Fruit fly (Drosophila melanogaster) whole organism, prepupa: ENCODE data around the gene NTPase.

Experiments
- Blimp-1 ChIP-seq: fragments of 200-800 bp; sonication (Bioruptor generic); optimal IDR thresholded peaks from 3 replicates; lab custom pipeline; 2017; ENCODE audit warnings: missing biosample characterization, missing genetic modification characterization, mild to moderate bottlenecking, moderate library complexity, missing genetic modification reagents
- CG10669 ChIP-seq: fragments of 200-800 bp; sonication (Bioruptor generic); optimal IDR thresholded peaks from 3 replicates; lab custom pipeline; 2018; ENCODE audit warnings: missing biosample characterization, mild to moderate bottlenecking, missing genetic modification characterization, moderate library complexity
- CG11762 ChIP-seq: fragments of 200-800 bp; sonication (Bioruptor generic); optimal IDR thresholded peaks from 3 replicates; lab custom pipeline; 2016; ENCODE audit warnings: missing biosample characterization, missing genetic modification characterization; ENCODE audit not compliant: insufficient read depth
- CG15336 ChIP-seq: fragments of 200-800 bp; sonication (Bioruptor generic); IDR thresholded peaks from 2 replicates; pipeline ENCODE4 v1.3.6; 2022; ENCODE audit warnings: missing biosample characterization, missing genetic modification characterization
- CG1621 ChIP-seq: fragments of 200-800 bp; sonication (Bioruptor generic); optimal IDR thresholded peaks from 3 replicates; lab custom pipeline; 2018; ENCODE audit warnings: missing biosample characterization, mild to moderate bottlenecking, missing genetic modification characterization
- CG16779 ChIP-seq: fragments of 200-800 bp; sonication (Bioruptor generic); optimal IDR thresholded peaks from 3 replicates; lab custom pipeline; 2017; ENCODE audit warnings: missing biosample characterization, mild to moderate bottlenecking, missing genetic modification characterization
- CG3032 ChIP-seq: fragments of 200-800 bp; optimal IDR thresholded peaks from 2 replicates; lab custom pipeline; 2019; ENCODE audit warnings: missing biosample characterization, mild to moderate bottlenecking, missing genetic modification characterization, moderate library complexity
- CG32006 ChIP-seq: fragments of 200-800 bp; sonication (Bioruptor generic); optimal IDR thresholded peaks from 3 replicates; lab custom pipeline; 2017; ENCODE audit warnings: missing biosample characterization, mild to moderate bottlenecking, missing genetic modification characterization
- CG4318 ChIP-seq: fragments of 200-800 bp; sonication (Bioruptor generic); optimal IDR thresholded peaks from 3 replicates; lab custom pipeline; 2017; ENCODE audit warnings: missing biosample characterization, mild to moderate bottlenecking, missing genetic modification characterization
- CG6163 ChIP-seq: fragments of 200-800 bp; sonication (Bioruptor generic); IDR thresholded peaks from 3 replicates; pipeline ENCODE4 v1.3.6; 2022; ENCODE audit warnings: missing biosample characterization, missing genetic modification characterization
- CG6276 ChIP-seq: fragments of 200-800 bp; sonication (Bioruptor generic); optimal IDR thresholded peaks from 2 replicates; lab custom pipeline; 2017; ENCODE audit warnings: missing biosample characterization, mild to moderate bottlenecking, missing genetic modification characterization
- CG6792 ChIP-seq: fragments of 200-800 bp; sonication (Bioruptor generic); optimal IDR thresholded peaks from 3 replicates; lab custom pipeline; 2016; ENCODE audit warnings: missing biosample characterization, missing genetic modification characterization
- CG6808 ChIP-seq: fragments of 200-800 bp; sonication (Bioruptor generic); optimal IDR thresholded peaks from 3 replicates; lab custom pipeline; 2017; ENCODE audit warnings: missing biosample characterization, missing genetic modification characterization, mild to moderate bottlenecking, moderate library complexity, missing genetic modification reagents
- CG6854 ChIP-seq: fragments of 200-800 bp; sonication (Bioruptor generic); optimal IDR thresholded peaks from 2 replicates; lab custom pipeline; 2017; ENCODE audit warnings: missing biosample characterization, mild to moderate bottlenecking, missing genetic modification characterization
- CG7368 ChIP-seq: fragments of 200-800 bp; sonication (Bioruptor generic); optimal IDR thresholded peaks from 3 replicates; lab custom pipeline; 2016; ENCODE audit warnings: missing biosample characterization, missing genetic modification characterization
- CG8119 ChIP-seq: fragments of 200-800 bp; sonication (Bioruptor generic); IDR thresholded peaks from 3 replicates; pipeline ENCODE4 v1.3.6; 2022; ENCODE audit warnings: missing biosample characterization, missing genetic modification characterization
- CG8319 ChIP-seq: fragments of 200-800 bp; sonication (Bioruptor generic); optimal IDR thresholded peaks from 3 replicates; lab custom pipeline; 2016; ENCODE audit warnings: missing biosample characterization, missing genetic modification characterization
- CG8632 ChIP-seq: fragments of 200-800 bp; sonication (Bioruptor generic); optimal IDR thresholded peaks from 3 replicates; lab custom pipeline; 2016; ENCODE audit warnings: missing biosample characterization, missing genetic modification characterization
- Eip75B ChIP-seq: fragments of 200-800 bp; sonication (Bioruptor generic); optimal IDR thresholded peaks from 3 replicates; lab custom pipeline; 2016; ENCODE audit warnings: missing biosample characterization, missing genetic modification characterization
- Eip93F ChIP-seq: fragments of 200-800 bp; sonication (Bioruptor generic); optimal IDR thresholded peaks from 2 replicates; lab custom pipeline; 2016; ENCODE audit warnings: missing biosample characterization, mild to moderate bottlenecking, missing genetic modification characterization
- Ets96B ChIP-seq: fragments of 200-800 bp; optimal IDR thresholded peaks from 2 replicates; lab custom pipeline; 2019; ENCODE audit warnings: missing biosample characterization, mild to moderate bottlenecking, missing genetic modification characterization, moderate library complexity
- Hr39 ChIP-seq: fragments of 200-800 bp; sonication (Bioruptor generic); optimal IDR thresholded peaks from 2 replicates; lab custom pipeline; 2016; ENCODE audit warnings: missing biosample characterization, missing genetic modification characterization
- Met ChIP-seq: fragments of 200-800 bp; sonication (Bioruptor generic); optimal IDR thresholded peaks from 3 replicates; lab custom pipeline; 2016; ENCODE audit warnings: missing biosample characterization, missing genetic modification characterization
- OdsH ChIP-seq: fragments of 200-800 bp; sonication (Bioruptor generic); optimal IDR thresholded peaks from 3 replicates; lab custom pipeline; 2016; ENCODE audit warnings: missing biosample characterization, missing genetic modification characterization
- Smox ChIP-seq: fragments of 200-800 bp; sonication (Bioruptor generic); optimal IDR thresholded peaks from 3 replicates; lab custom pipeline; 2016; ENCODE audit warnings: missing biosample characterization, missing genetic modification characterization
- Sox102F ChIP-seq: fragments of 200-800 bp; sonication (Bioruptor generic); optimal IDR thresholded peaks from 2 replicates; lab custom pipeline; 2016; ENCODE audit warnings: missing biosample characterization, mild to moderate bottlenecking, missing genetic modification characterization
- Sox14 ChIP-seq: fragments of 200-800 bp; sonication (Bioruptor generic); optimal IDR thresholded peaks from 3 replicates; lab custom pipeline; 2016; ENCODE audit warnings: missing biosample characterization, missing genetic modification characterization
- Sox15 ChIP-seq: fragments of 200-800 bp; sonication (Bioruptor generic); optimal IDR thresholded peaks from 3 replicates; lab custom pipeline; 2016; ENCODE audit warnings: missing biosample characterization, missing genetic modification characterization
- acj6 ChIP-seq: fragments of 200-800 bp; sonication (Bioruptor generic); optimal IDR thresholded peaks from 3 replicates; lab custom pipeline; 2016; ENCODE audit warnings: missing biosample characterization, missing genetic modification characterization
- dac ChIP-seq: fragments of 200-800 bp; sonication (Bioruptor generic); optimal IDR thresholded peaks from 2 replicates; lab custom pipeline; 2017; ENCODE audit warnings: missing biosample characterization, mild to moderate bottlenecking, missing genetic modification characterization
- dsx ChIP-seq: fragments of 200-800 bp; optimal IDR thresholded peaks from 3 replicates; lab custom pipeline; 2019; ENCODE audit warnings: missing biosample characterization, mild to moderate bottlenecking, missing genetic modification characterization, moderate library complexity; ENCODE audit not compliant: poor library complexity, severe bottlenecking
- eg ChIP-seq: fragments of 200-800 bp; sonication (Bioruptor generic); IDR thresholded peaks from 3 replicates; pipeline ENCODE4 v1.3.6; 2022; ENCODE audit warnings: missing biosample characterization, missing genetic modification characterization
- esn ChIP-seq: fragments of 200-800 bp; sonication (Bioruptor generic); optimal IDR thresholded peaks from 2 replicates; lab custom pipeline; 2016; ENCODE audit warnings: missing biosample characterization, mild to moderate bottlenecking, missing genetic modification characterization, moderate library complexity
- fd85E ChIP-seq: fragments of 200-800 bp; sonication (Bioruptor generic); optimal IDR thresholded peaks from 3 replicates; lab custom pipeline; 2016; ENCODE audit warnings: missing biosample characterization, missing genetic modification characterization
- lz ChIP-seq: fragments of 200-800 bp; sonication (Bioruptor generic); optimal IDR thresholded peaks from 3 replicates; lab custom pipeline; 2016; ENCODE audit warnings: missing biosample characterization, missing genetic modification characterization
- pdm3 ChIP-seq: fragments of 200-800 bp; sonication (Bioruptor generic); optimal IDR thresholded peaks from 3 replicates; lab custom pipeline; 2016; ENCODE audit warnings: missing biosample characterization, missing genetic modification characterization
- salr ChIP-seq, 2 experiments: fragments of 200-800 bp; sonication (Bioruptor generic); optimal IDR thresholded peaks; 3 replicates each; lab custom pipeline; 2016 to 2018; ENCODE audit warnings: missing biosample characterization in 2 of 2, missing genetic modification characterization in 2 of 2, mild to moderate bottlenecking in 1 of 2
- spab ChIP-seq: fragments of 200-800 bp; sonication (Bioruptor generic); optimal IDR thresholded peaks from 2 replicates; lab custom pipeline; 2017; ENCODE audit warnings: missing biosample characterization, mild to moderate bottlenecking, missing genetic modification characterization, missing genetic modification reagents
- ss ChIP-seq, 2 experiments: fragments of 200-800 bp; sonication (Bioruptor generic); optimal IDR thresholded peaks; 2 replicates in 1 of 2; 3 replicates in 1 of 2; lab custom pipeline; 2017 to 2018; ENCODE audit warnings: mild to moderate bottlenecking in 2 of 2, missing biosample characterization in 2 of 2, missing genetic modification characterization in 2 of 2, moderate library complexity in 1 of 2
- svp ChIP-seq: fragments of 200-800 bp; sonication (Bioruptor generic); peaks from one replicate; lab custom pipeline; 2016; ENCODE audit warnings: missing biosample characterization, missing genetic modification characterization
- topi ChIP-seq: fragments of 200-800 bp; sonication (Bioruptor generic); optimal IDR thresholded peaks from 3 replicates; lab custom pipeline; 2016; ENCODE audit warnings: missing biosample characterization, missing genetic modification characterization
- vri ChIP-seq: fragments of 200-800 bp; sonication (Bioruptor generic); optimal IDR thresholded peaks from 3 replicates; lab custom pipeline; 2016; ENCODE audit warnings: missing biosample characterization, mild to moderate bottlenecking, missing genetic modification characterization

The NTPase gene

DNA sequence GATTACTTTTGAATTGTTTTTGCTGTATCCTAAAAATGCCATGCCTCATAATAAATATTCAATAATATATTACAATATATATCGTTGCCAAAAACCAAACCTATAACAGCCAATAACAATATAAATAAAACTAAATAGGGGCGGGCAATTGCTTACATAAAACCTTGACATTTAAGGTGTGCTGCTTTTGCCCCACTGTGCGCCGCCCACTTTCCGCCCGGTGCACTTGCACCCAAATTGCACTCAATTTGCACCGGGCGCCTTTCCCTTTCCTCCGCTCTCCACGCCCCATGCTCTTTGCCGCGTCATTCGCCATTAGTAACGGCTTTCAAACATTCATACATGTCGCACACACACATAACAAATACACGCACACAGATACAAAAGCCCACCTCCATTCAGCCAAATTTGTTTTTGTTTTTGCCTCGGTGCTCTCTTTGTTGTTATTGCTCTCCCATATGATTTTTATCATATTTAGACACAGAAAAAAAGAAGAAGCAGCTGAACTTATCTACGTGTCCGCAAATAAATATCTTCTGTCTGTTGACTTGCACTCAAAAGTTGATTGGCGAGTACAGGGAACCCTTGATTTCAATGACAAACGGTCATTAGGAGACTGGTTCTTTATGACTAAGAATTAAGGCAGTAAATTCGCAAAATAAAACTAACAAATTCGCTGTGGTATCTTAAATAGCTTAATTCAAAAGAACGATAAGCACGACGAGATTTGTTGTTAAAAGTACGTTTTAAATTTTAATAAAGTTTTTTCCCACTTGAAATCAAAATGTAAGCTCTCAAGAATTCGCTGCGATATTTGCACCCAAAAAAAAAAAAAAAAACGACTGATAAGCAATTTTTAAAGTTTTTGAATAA is 27.6 kb downstream of the NTPase start (continued):
- TF ChIP-seq CG8319 (GFP tag; lab: Kevin White, UChicago): peak; percentile 11
- TF ChIP-seq vri (GFP tag; lab: Kevin White, UChicago): peak; percentile 47
- TF ChIP-seq topi (GFP tag; lab: Kevin White, UChicago): peak; percentile 33
- TF ChIP-seq CG1621 (tag; lab: Kevin White, UChicago): no peak
- TF ChIP-seq dsx (GFP tag; lab: Kevin White, UChicago): no peak
- peak; percentile 75 for TF ChIP-seq CG6163 (GFP tag; lab: Robert Waterston, UW)
- no peak for TF ChIP-seq fd85E (GFP tag; lab: Kevin White, UChicago)
- TF ChIP-seq Eip93F (GFP tag; lab: Kevin White, UChicago): no peak
- TF ChIP-seq esn (GFP tag; lab: Kevin White, UChicago): peak; percentile 44
- TF ChIP-seq Sox14 (GFP tag; lab: Kevin White, UChicago): peak; percentile 16
- peak; percentile 69 for TF ChIP-seq acj6 (GFP tag; lab: Kevin White, UChicago)
- TF ChIP-seq CG8119 (GFP tag; lab: Robert Waterston, UW): peak; percentile 88
- TF ChIP-seq dac: peak; percentile 66
- peak in 1 of 2 experiments; percentile 43 for TF ChIP-seq salr (GFP tag; optimal IDR thresholded peaks at IDR 0.05; lab: Kevin White, UChicago)
- peak; percentile 89 for TF ChIP-seq CG15336 (GFP tag; lab: Robert Waterston, UW)
- TF ChIP-seq CG6276 (GFP tag; lab: Kevin White, UChicago): peak; percentile 87
- peak; percentile 23 to 47 for TF ChIP-seq ss (GFP tag; optimal IDR thresholded peaks at IDR 0.05; lab: Kevin White, UChicago)
- peak; percentile 54 for TF ChIP-seq CG10669 (GFP tag; lab: Kevin White, UChicago)
- peak; percentile 50 for TF ChIP-seq spab
- TF ChIP-seq CG7368 (GFP tag; lab: Kevin White, UChicago): no peak
- peak; percentile 84 for TF ChIP-seq CG32006 (GFP tag; lab: Kevin White, UChicago)
- TF ChIP-seq CG4318 (GFP tag; lab: Kevin White, UChicago): peak; percentile 67
- TF ChIP-seq Ets96B (tag; lab: Kevin White, UChicago): peak; percentile 6
- TF ChIP-seq CG11762 (GFP tag; lab: Kevin White, UChicago): peak; percentile 36
- TF ChIP-seq Eip75B (GFP tag; lab: Kevin White, UChicago): peak; percentile 14
- peak; percentile 54 for TF ChIP-seq OdsH (GFP tag; lab: Kevin White, UChicago)
- TF ChIP-seq CG8632 (GFP tag; lab: Kevin White, UChicago): peak; percentile 55
- peak; percentile 78 for TF ChIP-seq svp (GFP tag; lab: Kevin White, UChicago)
- TF ChIP-seq pdm3 (GFP tag; lab: Kevin White, UChicago): peak; percentile 47
- peak; percentile 39 for TF ChIP-seq Sox102F
- peak; percentile 50 for TF ChIP-seq Smox (GFP tag; lab: Kevin White, UChicago)
- TF ChIP-seq CG3032: no peak
- no peak for TF ChIP-seq CG6854 (GFP tag; lab: Kevin White, UChicago)

DNA sequence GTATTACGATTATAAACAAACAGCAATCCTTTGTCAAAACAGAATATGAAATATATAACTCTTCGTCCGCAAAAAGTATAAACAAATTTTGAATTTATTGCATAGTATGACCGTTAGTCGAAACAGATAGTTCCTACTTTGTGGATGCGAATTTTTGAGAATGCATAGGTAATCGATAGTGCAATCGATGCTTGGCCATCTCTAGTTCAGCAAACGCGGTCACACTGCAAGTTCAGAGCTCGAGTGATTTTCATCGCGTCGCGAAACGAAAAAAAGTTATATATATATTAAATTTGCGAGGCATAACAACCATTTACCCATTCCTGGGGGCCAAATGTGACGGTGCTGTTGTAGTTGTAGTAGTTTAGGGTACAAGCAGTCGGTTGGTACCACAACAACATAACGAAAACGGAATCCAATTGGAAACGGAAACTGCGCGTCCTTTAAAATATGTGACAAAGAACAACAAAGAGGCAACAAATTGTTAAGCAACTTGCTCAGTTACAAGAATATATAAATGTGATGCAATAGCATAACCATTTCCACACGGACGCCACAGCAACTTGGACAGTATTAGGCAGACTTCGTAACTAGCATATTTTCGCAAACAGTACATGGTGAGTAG is 28.6 kb downstream of the NTPase start, which contains the start of gene CG2991:
Gene CG2991, plus strand, starts transcription at position 205 of the 625 bp plus-strand sequence.
- TF ChIP-seq svp (GFP tag; lab: Kevin White, UChicago) (peak; percentile 66), topi (GFP tag; lab: Kevin White, UChicago) (peak; percentile 41), pdm3 (GFP tag; lab: Kevin White, UChicago) (no peak), Met (GFP tag; lab: Kevin White, UChicago) (peak; percentile 1), Sox15 (GFP tag; lab: Kevin White, UChicago) (no peak), CG32006 (GFP tag; lab: Kevin White, UChicago) (no peak), CG4318 (GFP tag; lab: Kevin White, UChicago) (no peak), esn (GFP tag; lab: Kevin White, UChicago) (no peak), fd85E (GFP tag; lab: Kevin White, UChicago) (no peak), eg (GFP tag; lab: Robert Waterston, UW) (no peak), Eip93F (GFP tag; lab: Kevin White, UChicago) (peak; percentile 61), Ets96B (tag; lab: Kevin White, UChicago) (peak; percentile 3), CG8632 (GFP tag; lab: Kevin White, UChicago) (no peak), Blimp-1 (GFP tag; lab: Kevin White, UChicago) (no peak), Sox14 (GFP tag; lab: Kevin White, UChicago) (peak; percentile 78), CG7368 (GFP tag; lab: Kevin White, UChicago) (no peak), Sox102F (peak; percentile 58), CG6854 (GFP tag; lab: Kevin White, UChicago) (peak; percentile 5), Eip75B (GFP tag; lab: Kevin White, UChicago) (peak; percentile 15), spab (no peak), CG16779 (tag; lab: Kevin White, UChicago) (no peak), ss (GFP tag; optimal IDR thresholded peaks at IDR 0.05; lab: Kevin White, UChicago) (peak in 1 of 2 experiments; percentile 24), vri (GFP tag; lab: Kevin White, UChicago) (peak; percentile 78), Smox (GFP tag; lab: Kevin White, UChicago) (peak; percentile 0), CG6792 (no peak), CG6808 (no peak), dsx (GFP tag; lab: Kevin White, UChicago) (peak; percentile 75), Hr39 (GFP tag; lab: Kevin White, UChicago) (no peak), CG6163 (GFP tag; lab: Robert Waterston, UW) (0 out of 3 replicates have a peak, but pooled peaks have one; percentile 12), lz (GFP tag; lab: Kevin White, UChicago) (peak; percentile 33)
